Fruit fly (Drosophila melanogaster): ENCODE data around the gene vrs.
A peak's percentile ranks its signal among the peaks of the same experiment; 100 is the strongest.

dm6 chr3R:12406235-12407196, 40.9 kb upstream of the vrs start, which contains the start of gene CG5167:
- no peak for TF ChIP-seq CG1620 (GFP tag; optimal IDR thresholded peaks at IDR 0.05)
- TF ChIP-seq cic (GFP tag; optimal IDR thresholded peaks at IDR 0.05), result peak; percentile 47
- no peak for TF ChIP-seq Clk (GFP tag; optimal IDR thresholded peaks at IDR 0.05)
- TF ChIP-seq CG14711 (tag; optimal IDR thresholded peaks at IDR 0.05), result peak; percentile 65
- TF ChIP-seq toe (GFP tag; optimal IDR thresholded peaks at IDR 0.05), result peak; percentile 70
- no peak for TF ChIP-seq CG5204 (GFP tag; optimal IDR thresholded peaks at IDR 0.05)
- no peak for TF ChIP-seq Crg-1 (GFP tag; optimal IDR thresholded peaks at IDR 0.05)
- peak; percentile 70 for TF ChIP-seq CG11617 (GFP tag; optimal IDR thresholded peaks at IDR 0.05)
- TF ChIP-seq CG7045 (GFP tag; optimal IDR thresholded peaks at IDR 0.05), result peak; percentile 24
- no peak for TF ChIP-seq kay (GFP tag; ENCODE audit: borderline replicate concordance)
- TF ChIP-seq CG12768 (GFP tag; optimal IDR thresholded peaks at IDR 0.05), result peak; percentile 96
- TF ChIP-seq Mnt (GFP tag; optimal IDR thresholded peaks at IDR 0.05), result peak; percentile 33
- peak; percentile 25 for TF ChIP-seq ovo (GFP tag; optimal IDR thresholded peaks at IDR 0.05)
